Worm (Caenorhabditis elegans): ENCODE measurements around the gene Y77E11A.7.

ce11 chrIV:1367041-1367440 is 52.6 kb downstream of the Y77E11A.7 start:
- TF ChIP-seq ets-7 (tag; optimal IDR thresholded peaks at IDR 0.05) (no peak), tbx-37 (GFP tag; conservative IDR thresholded peaks at IDR 0.05) (no peak), tbx-11 (GFP tag; IDR thresholded peaks at IDR 0.05) (no peak), flt-1 (GFP tag; IDR thresholded peaks at IDR 0.05) (no peak), hnd-1 (tag; optimal IDR thresholded peaks at IDR 0.05) (no peak), F13C5.2 (tag; optimal IDR thresholded peaks at IDR 0.05) (no peak), ama-1 (optimal IDR thresholded peaks at IDR 0.05) (no peak), B0310.2 (tag; optimal IDR thresholded peaks at IDR 0.05) (no peak)

All from whole organism, early embryonic.